Worm (Caenorhabditis elegans) whole organism, young adult: ENCODE data around the gene srv-2.

ENCODE experiments used
- B0261.1 ChIP-seq: sonication (generic microtip); optimal IDR thresholded peaks from 2 replicates; lab custom pipeline; 2016; ENCODE audit warnings: mild to moderate bottlenecking, missing genetic modification characterization, moderate library complexity, missing compliant biosample characterization
- B0336.3 ChIP-seq: fragments of 200-800 bp; sonication (Bioruptor generic); IDR thresholded peaks from 2 replicates; pipeline ENCODE4 v1.3.6; 2022; ENCODE audit warnings: missing genetic modification characterization, missing compliant biosample characterization
- F37B4.10 ChIP-seq: fragments of 200-800 bp; sonication (Bioruptor generic); IDR thresholded peaks from 2 replicates; pipeline ENCODE4 v1.3.6; 2022; ENCODE audit warnings: missing genetic modification characterization, missing compliant biosample characterization
- F39B2.1 ChIP-seq: fragments of 200-800 bp; sonication (Bioruptor generic); IDR thresholded peaks from 2 replicates; pipeline ENCODE4 v1.3.6; 2022; ENCODE audit warnings: missing genetic modification reagents, missing genetic modification characterization, missing compliant biosample characterization
- F52B5.7 ChIP-seq: sonication (generic microtip); optimal IDR thresholded peaks from 2 replicates; lab custom pipeline; 2016; ENCODE audit warnings: mild to moderate bottlenecking, missing genetic modification characterization, missing compliant biosample characterization
- F55B11.4 ChIP-seq: sonication (generic microtip); optimal IDR thresholded peaks from 2 replicates; lab custom pipeline; 2016; ENCODE audit warnings: missing compliant biosample characterization, missing genetic modification characterization, borderline replicate concordance; ENCODE audit not compliant: insufficient read depth
- F57A8.1 ChIP-seq: fragments of 200-800 bp; sonication (Bioruptor generic); optimal IDR thresholded peaks from 2 replicates; lab custom pipeline; 2018; ENCODE audit warnings: mild to moderate bottlenecking, missing genetic modification characterization, moderate library complexity, missing compliant biosample characterization
- F57C9.4 ChIP-seq: sonication (generic microtip); optimal IDR thresholded peaks from 2 replicates; lab custom pipeline; 2017; ENCODE audit warnings: mild to moderate bottlenecking, missing genetic modification characterization, missing compliant biosample characterization
- T26A5.8 ChIP-seq: sonication (generic microtip); optimal IDR thresholded peaks from 2 replicates; lab custom pipeline; 2016; ENCODE audit warnings: missing genetic modification characterization, missing compliant biosample characterization
- Y53G8AR.9 ChIP-seq: fragments of 200-800 bp; sonication (Bioruptor generic); conservative IDR thresholded peaks from 2 replicates; pipeline ENCODE4 v1.3.6; 2022; ENCODE audit warnings: missing genetic modification reagents, missing genetic modification characterization, missing compliant biosample characterization
- Y56A3A.18 ChIP-seq: fragments of 200-800 bp; sonication (Bioruptor generic); IDR thresholded peaks from 2 replicates; pipeline ENCODE4 v1.3.6; 2022; ENCODE audit warnings: missing genetic modification reagents, missing genetic modification characterization, missing compliant biosample characterization
- Y95B8A.8 ChIP-seq: fragments of 200-800 bp; sonication (Bioruptor generic); IDR thresholded peaks from 2 replicates; pipeline ENCODE4 v1.3.6; 2022; ENCODE audit warnings: missing genetic modification reagents, missing genetic modification characterization, missing compliant biosample characterization
- ama-1 ChIP-seq, 3 experiments: fragments of 150-350 bp in 1 of 3; sonication (generic microtip) in 2 of 3; optimal IDR thresholded peaks; 2 replicates each; lab custom pipeline; 2014 to 2018; ENCODE audit warnings: missing biosample characterization in 2 of 3, missing genetic modification characterization in 2 of 3, missing genetic modification reagents in 2 of 3
- aptf-3 ChIP-seq: fragments of 200-800 bp; sonication (Bioruptor generic); IDR thresholded peaks from 2 replicates; pipeline ENCODE4 v1.3.6; 2022; ENCODE audit warnings: missing genetic modification characterization, missing compliant biosample characterization
- bed-2 ChIP-seq: fragments of 200-800 bp; sonication (Bioruptor generic); IDR thresholded peaks from 2 replicates; pipeline ENCODE4 v1.3.6; 2022; ENCODE audit warnings: missing genetic modification reagents, missing genetic modification characterization, missing compliant biosample characterization
- cebp-2 ChIP-seq: fragments of 200-800 bp; sonication (Bioruptor generic); IDR thresholded peaks from 2 replicates; pipeline ENCODE4 v1.3.6; 2022; ENCODE audit warnings: missing genetic modification characterization, missing compliant biosample characterization
- ceh-58 ChIP-seq: fragments of 200-800 bp; sonication (Bioruptor generic); IDR thresholded peaks from 2 replicates; pipeline ENCODE4 v1.3.6; 2022; ENCODE audit warnings: missing genetic modification characterization, missing compliant biosample characterization
- ceh-79 ChIP-seq: sonication (generic microtip); optimal IDR thresholded peaks from 2 replicates; lab custom pipeline; 2017; ENCODE audit warnings: mild to moderate bottlenecking, missing genetic modification characterization, missing compliant biosample characterization
- chd-7 ChIP-seq: sonication (generic microtip); optimal IDR thresholded peaks from 2 replicates; lab custom pipeline; 2016; ENCODE audit warnings: mild to moderate bottlenecking, missing genetic modification characterization, moderate library complexity, missing compliant biosample characterization
- dox-1 ChIP-seq: fragments of 200-800 bp; sonication (Bioruptor generic); IDR thresholded peaks from 2 replicates; pipeline ENCODE4 v1.3.6; 2022; ENCODE audit warnings: missing genetic modification reagents, missing genetic modification characterization, missing compliant biosample characterization
- efl-1 ChIP-seq: fragments of 150-350 bp; optimal IDR thresholded peaks from 2 replicates; lab custom pipeline; 2014; ENCODE audit warnings: missing biosample characterization, missing genetic modification reagents, missing genetic modification characterization
- egrh-3 ChIP-seq: fragments of 200-800 bp; sonication (Bioruptor generic); IDR thresholded peaks from 2 replicates; pipeline ENCODE4 v1.3.6; 2022; ENCODE audit warnings: missing genetic modification reagents, missing genetic modification characterization, missing compliant biosample characterization
- lin-40 ChIP-seq: sonication (generic microtip); optimal IDR thresholded peaks from 2 replicates; lab custom pipeline; 2016; ENCODE audit warnings: missing genetic modification characterization, mild to moderate bottlenecking, missing compliant biosample characterization, missing genotype, missing genetic modification reagents
- lin-54 ChIP-seq: fragments of 200-800 bp; sonication (Bioruptor generic); optimal IDR thresholded peaks from 2 replicates; lab custom pipeline; 2018; ENCODE audit warnings: mild to moderate bottlenecking, missing genetic modification characterization, missing compliant biosample characterization
- lir-1 ChIP-seq: fragments of 200-800 bp; sonication (Bioruptor generic); conservative IDR thresholded peaks from 2 replicates; pipeline ENCODE4 v1.3.6; 2022; ENCODE audit warnings: missing genetic modification reagents, missing genetic modification characterization, missing compliant biosample characterization
- lsy-27 ChIP-seq: sonication (generic microtip); optimal IDR thresholded peaks from 2 replicates; lab custom pipeline; 2017; ENCODE audit warnings: missing genetic modification characterization, mild to moderate bottlenecking, missing compliant biosample characterization, antibody characterized with exemption, missing genotype, borderline replicate concordance; ENCODE audit not compliant: insufficient read depth
- madf-3 ChIP-seq: fragments of 200-800 bp; sonication (Bioruptor generic); IDR thresholded peaks from 2 replicates; pipeline ENCODE4 v1.3.6; 2022; ENCODE audit warnings: missing genetic modification reagents, missing genetic modification characterization, missing compliant biosample characterization
- mes-4 ChIP-seq: sonication (generic microtip); optimal IDR thresholded peaks from 2 replicates; lab custom pipeline; 2016; ENCODE audit warnings: missing genotype, missing genetic modification characterization, missing compliant biosample characterization
- mxl-1 ChIP-seq: sonication (generic microtip); optimal IDR thresholded peaks from 2 replicates; lab custom pipeline; 2016; ENCODE audit warnings: missing genetic modification characterization, missing compliant biosample characterization
- nfya-2 ChIP-seq: fragments of 200-800 bp; sonication (Bioruptor generic); IDR thresholded peaks from 2 replicates; pipeline ENCODE4 v1.3.6; 2022; ENCODE audit warnings: missing genetic modification reagents, missing genetic modification characterization, missing compliant biosample characterization
- nfyb-1 ChIP-seq: fragments of 200-800 bp; sonication (Bioruptor generic); IDR thresholded peaks from 2 replicates; pipeline ENCODE4 v1.3.6; 2022; ENCODE audit warnings: missing genetic modification reagents, missing genetic modification characterization, missing compliant biosample characterization
- nhr-120 ChIP-seq: fragments of 200-800 bp; sonication (Bioruptor generic); IDR thresholded peaks from 2 replicates; pipeline ENCODE4 v1.3.6; 2022; ENCODE audit warnings: missing genetic modification characterization, missing compliant biosample characterization
- nhr-179 ChIP-seq: sonication (generic microtip); optimal IDR thresholded peaks from 2 replicates; lab custom pipeline; 2016; ENCODE audit warnings: mild to moderate bottlenecking, missing genetic modification characterization, missing compliant biosample characterization
- pha-4 ChIP-seq: fragments of 150-350 bp; sonication (generic microtip); optimal IDR thresholded peaks from 2 replicates; lab custom pipeline; 2014; ENCODE audit warnings: missing biosample characterization, missing genetic modification reagents, missing genetic modification characterization
- rcor-1 ChIP-seq: fragments of 200-800 bp; sonication (Bioruptor generic); IDR thresholded peaks from 2 replicates; pipeline ENCODE4 v1.3.6; 2022; ENCODE audit warnings: missing genetic modification reagents, missing genetic modification characterization, missing compliant biosample characterization
- repo-1 ChIP-seq: sonication (generic microtip); optimal IDR thresholded peaks from 2 replicates; lab custom pipeline; 2017; ENCODE audit warnings: mild to moderate bottlenecking, missing genetic modification characterization, missing compliant biosample characterization
- rpc-1 ChIP-seq, 2 experiments: fragments of 150-350 bp in 1 of 2; sonication (generic microtip) in 1 of 2; optimal IDR thresholded peaks; 2 replicates each; lab custom pipeline; 2014 to 2018; ENCODE audit warnings: missing biosample characterization in 1 of 2, missing genetic modification characterization in 1 of 2, missing genetic modification reagents in 1 of 2, missing genotype in 1 of 2
- snpc-1.3 ChIP-seq: sonication (generic microtip); optimal IDR thresholded peaks from 2 replicates; lab custom pipeline; 2017; ENCODE audit warnings: missing genetic modification characterization, mild to moderate bottlenecking, missing compliant biosample characterization, antibody characterized with exemption, moderate library complexity, missing genotype, missing genetic modification reagents; ENCODE audit not compliant: insufficient read depth
- snpc-4 ChIP-seq, 5 experiments: fragments of 150-350 bp in 1 of 5; sonication (generic microtip) in 4 of 5; optimal IDR thresholded peaks; 2 replicates each; lab custom pipeline; 2014 to 2018; ENCODE audit warnings: missing genetic modification characterization in 5 of 5, missing biosample characterization in 3 of 5, antibody characterized with exemption in 2 of 5, mild to moderate bottlenecking in 2 of 5, missing compliant biosample characterization in 2 of 5, missing genotype in 2 of 5, moderate library complexity in 2 of 5, missing genetic modification reagents in 1 of 5
- tlf-1 ChIP-seq: fragments of 200-800 bp; sonication (Bioruptor generic); optimal IDR thresholded peaks from 2 replicates; lab custom pipeline; 2018; ENCODE audit warnings: mild to moderate bottlenecking, missing genetic modification characterization, missing compliant biosample characterization
- unc-62 ChIP-seq: fragments of 150-350 bp; optimal IDR thresholded peaks from 2 replicates; lab custom pipeline; 2014; ENCODE audit warnings: missing biosample characterization, missing genetic modification reagents, missing genetic modification characterization
- zfh-2 ChIP-seq: fragments of 200-800 bp; sonication (Bioruptor generic); conservative IDR thresholded peaks from 2 replicates; pipeline ENCODE4 v1.3.6; 2022; ENCODE audit warnings: missing genetic modification reagents, missing genetic modification characterization, missing compliant biosample characterization
- ztf-18 ChIP-seq: sonication (generic microtip); optimal IDR thresholded peaks from 2 replicates; lab custom pipeline; 2016; ENCODE audit warnings: missing genotype, mild to moderate bottlenecking, missing genetic modification characterization, missing compliant biosample characterization
- ztf-22 ChIP-seq: fragments of 200-800 bp; sonication (Bioruptor generic); optimal IDR thresholded peaks from 2 replicates; lab custom pipeline; 2018; ENCODE audit warnings: mild to moderate bottlenecking, missing genetic modification characterization, moderate library complexity, missing compliant biosample characterization
- ztf-25 ChIP-seq: fragments of 200-800 bp; sonication (Bioruptor generic); IDR thresholded peaks from 2 replicates; pipeline ENCODE4 v1.3.6; 2022; ENCODE audit warnings: missing genetic modification reagents, missing genetic modification characterization, missing compliant biosample characterization
- ztf-26 ChIP-seq: sonication (generic microtip); optimal IDR thresholded peaks from 2 replicates; lab custom pipeline; 2017; ENCODE audit warnings: missing genetic modification characterization, missing compliant biosample characterization
- ztf-28 ChIP-seq: fragments of 200-800 bp; sonication (Bioruptor generic); IDR thresholded peaks from 2 replicates; pipeline ENCODE4 v1.3.6; 2022; ENCODE audit warnings: missing genetic modification reagents, missing genetic modification characterization, missing compliant biosample characterization

srv-2 gene

DNA sequence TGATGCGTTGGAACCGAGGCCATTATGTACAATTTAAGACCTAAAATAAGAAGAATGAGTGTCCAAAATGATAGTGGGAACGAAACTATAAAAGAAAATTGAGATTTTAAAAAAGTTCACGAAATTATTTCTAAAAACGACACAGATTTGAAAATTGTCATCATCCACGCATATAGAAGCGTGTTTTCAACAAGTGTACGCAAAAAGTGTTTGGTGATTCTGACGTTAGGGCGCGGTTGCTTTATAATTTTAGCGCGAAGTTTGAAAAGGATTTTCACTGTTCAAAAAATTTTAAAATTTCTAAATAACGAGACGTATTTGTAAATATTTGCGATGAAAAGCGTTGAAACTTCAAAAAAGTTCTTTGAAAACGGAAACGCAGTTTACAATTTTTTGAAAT is 38.7 kb downstream of the srv-2 start, which contains the start of gene cdc-48.1 (continued):
- TF ChIP-seq nhr-179 (tag; lab: Kevin White, UChicago) = no peak
- TF ChIP-seq ztf-18 (tag; lab: Kevin White, UChicago) = peak; percentile 89
- TF ChIP-seq rcor-1 (GFP tag; lab: Robert Waterston, UW) = peak; percentile 99
- TF ChIP-seq lsy-27 (tag; lab: Kevin White, UChicago) = peak; percentile 70
- peak; percentile 84 for TF ChIP-seq F57A8.1 (GFP tag; lab: Kevin White, UChicago)
- TF ChIP-seq F57C9.4 (tag; lab: Kevin White, UChicago) = peak; percentile 93
- peak; percentile 98 for TF ChIP-seq pha-4
- peak; percentile 86 for TF ChIP-seq mes-4 (tag; lab: Kevin White, UChicago)
- TF ChIP-seq efl-1 (GFP tag; lab: Kevin White, UChicago) = peak; percentile 100
- TF ChIP-seq snpc-4 (GFP tag; optimal IDR thresholded peaks at IDR 0.05; lab: Kevin White, UChicago) = peak; percentile 91
- TF ChIP-seq snpc-4 (tag; optimal IDR thresholded peaks at IDR 0.05; lab: Kevin White, UChicago) = peak; percentile 92 to 95 (median 93)
- TF ChIP-seq Y95B8A.8 = peak; percentile 100
- peak; percentile 99 for TF ChIP-seq lin-40 (tag; lab: Kevin White, UChicago)
- TF ChIP-seq aptf-3 (GFP tag; lab: Robert Waterston, UW) = 0 out of 2 replicates have a peak, but pooled peaks have one; percentile 69
- peak; percentile 99 for TF ChIP-seq nfyb-1 (GFP tag; lab: Robert Waterston, UW)
- TF ChIP-seq nfya-2 (GFP tag; lab: Robert Waterston, UW) = peak; percentile 94
- TF ChIP-seq B0336.3 (GFP tag; lab: Robert Waterston, UW) = peak; percentile 98
- peak; percentile 97 for TF ChIP-seq ztf-28 (GFP tag; lab: Robert Waterston, UW)
- peak; percentile 95 for TF ChIP-seq bed-2 (GFP tag; lab: Robert Waterston, UW)
- peak; percentile 99 for TF ChIP-seq chd-7 (tag; lab: Kevin White, UChicago)
- TF ChIP-seq cebp-2 (GFP tag; lab: Robert Waterston, UW) = peak; percentile 91; the same call in 1 of the 2 replicates
- peak; percentile 98 for TF ChIP-seq repo-1 (tag; lab: Kevin White, UChicago)
- peak; percentile 98 for TF ChIP-seq snpc-1.3 (tag; lab: Kevin White, UChicago)
- peak; percentile 48 for TF ChIP-seq B0261.1 (tag; lab: Kevin White, UChicago)
- no peak for TF ChIP-seq mxl-1 (tag; lab: Kevin White, UChicago)
- TF ChIP-seq dox-1 (GFP tag; lab: Robert Waterston, UW) = peak; percentile 100
- no peak for TF ChIP-seq zfh-2 (GFP tag; lab: Robert Waterston, UW)
- peak; percentile 18 for TF ChIP-seq rpc-1 (optimal IDR thresholded peaks at IDR 0.05; lab: Kevin White, UChicago)
- TF ChIP-seq rpc-1 (tag; optimal IDR thresholded peaks at IDR 0.05; lab: Kevin White, UChicago) = peak; percentile 14
- peak; percentile 98 for TF ChIP-seq madf-3 (GFP tag; lab: Robert Waterston, UW)
- TF ChIP-seq ztf-22 (GFP tag; lab: Kevin White, UChicago) = peak; percentile 97
- TF ChIP-seq unc-62 (GFP tag; lab: Kevin White, UChicago) = peak; percentile 98
- TF ChIP-seq Y53G8AR.9 (GFP tag; lab: Robert Waterston, UW) = peak; percentile 100
- TF ChIP-seq ceh-79 (tag; lab: Kevin White, UChicago) = peak; percentile 88
- TF ChIP-seq lir-1 (GFP tag; lab: Robert Waterston, UW) = peak; percentile 99
- peak; percentile 100 for TF ChIP-seq tlf-1 (GFP tag; lab: Kevin White, UChicago)
- TF ChIP-seq egrh-3 (GFP tag; lab: Robert Waterston, UW) = peak; percentile 64; the same call in 1 of the 2 replicates
- no peak for TF ChIP-seq F55B11.4
- peak; percentile 97 for TF ChIP-seq Y56A3A.18
- peak; percentile 94 for TF ChIP-seq F39B2.1
- peak; percentile 98 for TF ChIP-seq F52B5.7 (tag; lab: Kevin White, UChicago)
- TF ChIP-seq F37B4.10 (GFP tag; lab: Robert Waterston, UW) = peak; percentile 98
- TF ChIP-seq ceh-58 (GFP tag; lab: Robert Waterston, UW) = 0 out of 2 replicates have a peak, but pooled peaks have one; percentile 88
- TF ChIP-seq ztf-25 (GFP tag; lab: Robert Waterston, UW) = peak; percentile 94
- peak; percentile 56 for TF ChIP-seq T26A5.8 (tag; lab: Kevin White, UChicago)
- TF ChIP-seq nhr-120 = peak; percentile 92
- peak; percentile 100 for TF ChIP-seq lin-54
- no peak for TF ChIP-seq ama-1 (optimal IDR thresholded peaks at IDR 0.05; lab: Kevin White, UChicago)
- TF ChIP-seq ama-1 (GFP tag; optimal IDR thresholded peaks at IDR 0.05; lab: Kevin White, UChicago) = peak; percentile 76 to 79
- peak; percentile 99 for TF ChIP-seq ztf-26
